Worm (Caenorhabditis elegans): ENCODE data around the gene nspg-13.

nspg-13 gene

DNA sequence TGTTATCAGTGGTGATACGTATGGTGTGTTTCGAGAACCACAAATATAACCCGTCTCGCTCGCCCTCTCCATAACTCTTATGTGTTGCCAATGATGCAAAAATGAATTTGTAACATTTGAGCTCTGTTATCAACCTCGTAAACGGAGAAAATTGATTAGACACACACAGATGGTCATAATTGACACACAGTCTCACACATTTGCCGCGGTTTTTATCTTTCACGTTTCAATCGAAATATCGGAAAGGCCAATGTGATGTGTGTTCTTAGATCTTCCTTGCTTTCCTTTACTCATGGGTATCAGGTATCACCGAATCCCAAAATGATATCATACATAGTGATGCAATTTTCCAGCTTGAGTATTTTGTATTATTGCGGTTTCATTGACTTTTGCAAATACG lies 41.4 kb upstream of the nspg-13 start (continued):
- TF ChIP-seq sup-37 (GFP tag; optimal IDR thresholded peaks at IDR 0.05) = no peak
- TF ChIP-seq elt-2 (tag; optimal IDR thresholded peaks at IDR 0.05) = peak; percentile 96
- peak; percentile 1 for TF ChIP-seq tbx-2 (tag; optimal IDR thresholded peaks at IDR 0.05)
- peak; percentile 31 for TF ChIP-seq snu-23 (GFP tag; optimal IDR thresholded peaks at IDR 0.05)
- no peak for TF ChIP-seq grh-1 (GFP tag; IDR thresholded peaks at IDR 0.05)
- TF ChIP-seq lin-14 (GFP tag; optimal IDR thresholded peaks at IDR 0.05) = peak; percentile 43
- peak; percentile 33 for TF ChIP-seq nhr-19 (GFP tag; conservative IDR thresholded peaks at IDR 0.05)
- TF ChIP-seq C04F5.9 (tag; optimal IDR thresholded peaks at IDR 0.05) = no peak

ce11 chrX:5214790-5215189 lies 40.2 kb upstream of the nspg-13 start:
- no peak for TF ChIP-seq efl-3 (GFP tag; optimal IDR thresholded peaks at IDR 0.05)
- 0 out of 2 replicates have a peak, but pooled peaks have one; percentile 14 for TF ChIP-seq mab-9 (GFP tag; IDR thresholded peaks at IDR 0.05)
- no peak for TF ChIP-seq elt-2 (tag; optimal IDR thresholded peaks at IDR 0.05)
- no peak for TF ChIP-seq efl-1 (optimal IDR thresholded peaks at IDR 0.05)
- TF ChIP-seq efl-1 (GFP tag; optimal IDR thresholded peaks at IDR 0.05 in 1 of 2) = peak in 1 of 2 experiments; percentile 17

ce11 chrX:5216063-5216462 lies 38.9 kb upstream of the nspg-13 start, which contains the start of gene hrpa-2:
Gene hrpa-2, plus strand, starts transcription at chrX:5216363.
- no peak for TF ChIP-seq mef-2 (tag; optimal IDR thresholded peaks at IDR 0.05)
- TF ChIP-seq zip-4 (GFP tag; optimal IDR thresholded peaks at IDR 0.05) = no peak
- TF ChIP-seq ceh-90 (tag; optimal IDR thresholded peaks at IDR 0.05) = no peak
- TF ChIP-seq nhr-237 (tag; optimal IDR thresholded peaks at IDR 0.05) = no peak
- TF ChIP-seq nhr-77 (tag; optimal IDR thresholded peaks at IDR 0.05) = no peak
- TF ChIP-seq nhr-20 (tag; optimal IDR thresholded peaks at IDR 0.05) = no peak

ce11 chrX:5218323-5218722 lies 36.7 kb upstream of the nspg-13 start:
- TF ChIP-seq efl-1 (optimal IDR thresholded peaks at IDR 0.05) = no peak
- peak in 1 of 2 experiments; percentile 66 for TF ChIP-seq efl-1 (GFP tag; optimal IDR thresholded peaks at IDR 0.05 in 1 of 2)
- TF ChIP-seq zip-4 (GFP tag; optimal IDR thresholded peaks at IDR 0.05) = no peak

DNA sequence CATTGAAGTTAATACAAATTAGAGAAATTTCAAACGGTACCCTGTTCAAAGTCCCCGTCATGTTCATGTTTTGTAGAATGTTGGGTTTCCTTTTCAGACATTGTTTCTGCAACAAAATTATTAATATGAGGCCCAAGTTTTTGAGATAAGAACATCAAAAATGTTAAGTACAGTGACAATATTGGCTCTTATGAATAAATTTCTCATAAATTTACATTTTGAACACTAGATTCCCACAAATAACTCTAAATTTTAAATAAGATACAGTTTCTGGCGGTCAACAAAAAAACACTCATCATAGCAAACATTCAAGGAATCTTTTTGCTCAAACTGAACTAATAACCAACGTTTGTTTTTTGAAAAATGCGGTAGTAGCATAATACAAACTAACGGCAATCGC lies 28.7 kb upstream of the nspg-13 start, which contains the start of gene H28G03.3:
Gene H28G03.3 (minus strand): TSS at position 101 of the 400 bp plus-strand sequence.
- TF ChIP-seq lir-3 (tag; optimal IDR thresholded peaks at IDR 0.05; ENCODE audit: poor library complexity) (no peak), isw-1 (GFP tag; IDR thresholded peaks at IDR 0.05) (no peak), vab-15 (tag; optimal IDR thresholded peaks at IDR 0.05) (no peak), lsy-2 (tag; optimal IDR thresholded peaks at IDR 0.05) (no peak), efl-3 (GFP tag; optimal IDR thresholded peaks at IDR 0.05) (no peak), lin-35 (GFP tag; optimal IDR thresholded peaks at IDR 0.05) (no peak), Y116A8C.19 (tag; optimal IDR thresholded peaks at IDR 0.05; ENCODE audit: borderline replicate concordance) (no peak), mab-9 (GFP tag; IDR thresholded peaks at IDR 0.05) (no peak), ceh-82 (tag; optimal IDR thresholded peaks at IDR 0.05) (no peak), sptf-1 (tag; optimal IDR thresholded peaks at IDR 0.05) (no peak), ama-1 (optimal IDR thresholded peaks at IDR 0.05) (no peak), sox-4 (tag; optimal IDR thresholded peaks at IDR 0.05) (no peak), nhr-71 (tag; optimal IDR thresholded peaks at IDR 0.05) (no peak), snu-23 (GFP tag; optimal IDR thresholded peaks at IDR 0.05) (no peak), ceh-8 (GFP tag; optimal IDR thresholded peaks at IDR 0.05) (no peak), mep-1 (tag; optimal IDR thresholded peaks at IDR 0.05) (no peak), unc-30 (tag; optimal IDR thresholded peaks at IDR 0.05) (no peak), fkh-8 (tag; optimal IDR thresholded peaks at IDR 0.05) (no peak)

DNA sequence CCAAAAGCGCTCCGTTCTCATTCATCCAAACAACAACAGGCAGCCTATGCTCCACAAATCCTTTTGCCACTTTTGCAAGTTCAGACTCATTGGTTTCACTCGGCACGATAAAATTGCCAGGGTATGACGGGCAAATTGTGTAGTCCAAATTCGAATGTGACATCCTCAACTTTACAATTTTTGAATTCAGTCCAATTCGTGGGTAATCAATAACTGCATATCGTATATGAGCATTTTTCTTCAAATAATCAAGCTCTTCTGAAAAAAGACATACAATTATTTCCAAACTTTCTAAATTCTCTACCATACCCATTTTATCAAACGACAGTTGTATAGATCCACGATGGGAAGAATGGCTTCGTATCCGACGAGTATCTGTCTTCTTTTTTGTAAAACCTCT lies 16.7 kb upstream of the nspg-13 start:
- TF ChIP-seq zip-4 (GFP tag; optimal IDR thresholded peaks at IDR 0.05) = no peak
- no peak for TF ChIP-seq efl-1 (optimal IDR thresholded peaks at IDR 0.05)
- peak in 1 of 2 experiments; percentile 61 for TF ChIP-seq efl-1 (GFP tag; optimal IDR thresholded peaks at IDR 0.05 in 1 of 2)

Measured in whole organism, L1 larva.